Worm (Caenorhabditis elegans): Measurements from ENCODE around the gene F37B4.15.

DNA sequence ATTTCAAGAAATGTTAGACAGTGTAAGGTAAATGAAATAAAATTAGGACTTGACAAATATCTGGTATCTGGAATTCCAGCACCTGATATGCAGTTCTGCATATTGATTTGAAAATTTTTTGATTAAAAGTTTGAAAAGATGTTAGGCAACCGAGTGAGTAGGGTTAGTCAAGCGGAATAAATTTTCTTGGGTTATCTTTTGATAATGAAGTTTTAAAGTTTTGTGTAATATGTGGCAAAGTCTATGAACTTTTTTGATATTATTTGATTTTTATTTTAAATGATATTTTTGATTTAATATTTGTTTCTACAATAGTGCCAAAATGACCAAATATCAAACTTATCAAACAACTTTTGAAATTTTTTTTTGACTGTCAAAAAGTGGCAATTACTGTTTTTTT is 22.5 kb upstream of the F37B4.15 start, which contains the start of gene srh-241:
- no peak for TF ChIP-seq hnd-1 (tag; optimal IDR thresholded peaks at IDR 0.05)
- TF ChIP-seq flt-1 (GFP tag; IDR thresholded peaks at IDR 0.05) = no peak
- TF ChIP-seq tra-4 (tag; optimal IDR thresholded peaks at IDR 0.05) = no peak
- no peak for TF ChIP-seq ets-7 (tag; optimal IDR thresholded peaks at IDR 0.05)
- TF ChIP-seq ama-1 (optimal IDR thresholded peaks at IDR 0.05) = no peak
- TF ChIP-seq pes-1 (GFP tag; IDR thresholded peaks at IDR 0.05) = no peak
- no peak for TF ChIP-seq scrt-1 (GFP tag; IDR thresholded peaks at IDR 0.05)
- TF ChIP-seq aly-1 (tag; optimal IDR thresholded peaks at IDR 0.05) = no peak
